Worm (Caenorhabditis elegans) whole organism, L4 larva: Measurements from ENCODE around the gene ZK892.3.

Experiments
- F44E2.7 ChIP-seq: fragments of 200-800 bp; sonication (Bioruptor generic); IDR thresholded peaks from 2 replicates; pipeline ENCODE4 v2.1.2; 2022; ENCODE audit warnings: missing genetic modification characterization, missing compliant biosample characterization
- R02D3.7 ChIP-seq: fragments of 150-350 bp; sonication (generic microtip); optimal IDR thresholded peaks from 3 replicates; lab custom pipeline; 2014; ENCODE audit warnings: missing biosample characterization, missing genetic modification characterization
- Y105C5A.15 ChIP-seq: fragments of 200-800 bp; sonication (Bioruptor generic); IDR thresholded peaks from 2 replicates; pipeline ENCODE4 v1.3.6; 2022; ENCODE audit warnings: missing genetic modification characterization, missing compliant biosample characterization
- Y48G9A.11 ChIP-seq: fragments of 200-800 bp; sonication (Bioruptor generic); IDR thresholded peaks from 2 replicates; pipeline ENCODE4 v1.3.6; 2022; ENCODE audit warnings: missing genetic modification reagents, missing genetic modification characterization, missing compliant biosample characterization
- ZK546.5 ChIP-seq, 2 experiments: sonication (generic microtip); optimal IDR thresholded peaks; 2 replicates each; lab custom pipeline; 2017; ENCODE audit warnings: missing biosample characterization in 2 of 2, missing genetic modification characterization in 2 of 2
- aly-2 ChIP-seq: sonication (generic microtip); optimal IDR thresholded peaks from 2 replicates; lab custom pipeline; 2018; ENCODE audit warnings: missing biosample characterization, missing genetic modification characterization
- ama-1 ChIP-seq: fragments of 150-350 bp; optimal IDR thresholded peaks from 2 replicates; lab custom pipeline; 2014; ENCODE audit warnings: inconsistent platforms, mixed read lengths
- arid-1 ChIP-seq: fragments of 200-800 bp; sonication (Bioruptor generic); conservative IDR thresholded peaks from 2 replicates; pipeline ENCODE4 v1.3.6; 2022; ENCODE audit warnings: missing genetic modification reagents, missing genetic modification characterization, missing compliant biosample characterization
- attf-4 ChIP-seq: sonication (generic microtip); optimal IDR thresholded peaks from 3 replicates; lab custom pipeline; 2017; ENCODE audit warnings: missing biosample characterization, missing genetic modification characterization
- ceh-28 ChIP-seq: fragments of 150-350 bp; optimal IDR thresholded peaks from 2 replicates; lab custom pipeline; 2014; ENCODE audit warnings: missing biosample characterization, missing genetic modification reagents, missing genetic modification characterization
- ceh-32 ChIP-seq: sonication (generic microtip); optimal IDR thresholded peaks from 2 replicates; lab custom pipeline; 2016; ENCODE audit warnings: mild to moderate bottlenecking, missing genetic modification characterization, missing compliant biosample characterization; ENCODE audit not compliant: poor library complexity
- ceh-44 ChIP-seq: fragments of 200-800 bp; sonication (Bioruptor generic); IDR thresholded peaks from 2 replicates; pipeline ENCODE4 v1.3.6; 2022; ENCODE audit warnings: missing genetic modification reagents, missing genetic modification characterization, missing compliant biosample characterization
- ceh-62 ChIP-seq: sonication (generic microtip); optimal IDR thresholded peaks from 2 replicates; lab custom pipeline; 2017; ENCODE audit warnings: missing biosample characterization, missing genetic modification characterization
- ceh-82 ChIP-seq: sonication (generic microtip); optimal IDR thresholded peaks from 2 replicates; lab custom pipeline; 2017; ENCODE audit warnings: missing biosample characterization, missing genetic modification characterization
- ctbp-1 ChIP-seq: fragments of 200-800 bp; sonication (Bioruptor generic); IDR thresholded peaks from 2 replicates; pipeline ENCODE4 v1.3.6; 2022; ENCODE audit warnings: missing genetic modification reagents, missing genetic modification characterization, missing compliant biosample characterization
- daf-16 ChIP-seq, 3 experiments: sonication (generic microtip); optimal IDR thresholded peaks; 2 replicates each; lab custom pipeline; 2016 to 2017; ENCODE audit warnings: missing genetic modification characterization in 3 of 3, missing genetic modification reagents in 3 of 3, mild to moderate bottlenecking in 2 of 3, missing compliant biosample characterization in 2 of 3, missing biosample characterization in 1 of 3, moderate library complexity in 1 of 3
- daf-19 ChIP-seq: fragments of 200-800 bp; sonication (Bioruptor generic); conservative IDR thresholded peaks from 2 replicates; pipeline ENCODE4 v1.3.6; 2022; ENCODE audit warnings: missing genetic modification characterization, missing compliant biosample characterization
- dmd-6 ChIP-seq: fragments of 200-800 bp; sonication (Bioruptor generic); IDR thresholded peaks from 2 replicates; pipeline ENCODE4 v1.3.6; 2022; ENCODE audit warnings: missing genetic modification reagents, missing genetic modification characterization, missing compliant biosample characterization
- egl-27 ChIP-seq: sonication (generic microtip); optimal IDR thresholded peaks from 3 replicates; lab custom pipeline; 2017; ENCODE audit warnings: missing biosample characterization, missing genetic modification reagents, missing genetic modification characterization
- fkh-10 ChIP-seq: fragments of 150-350 bp; optimal IDR thresholded peaks from 2 replicates; lab custom pipeline; 2014; ENCODE audit warnings: missing biosample characterization, missing genetic modification reagents, missing genetic modification characterization
- gei-8 ChIP-seq: fragments of 200-800 bp; sonication (Bioruptor generic); optimal IDR thresholded peaks from 2 replicates; lab custom pipeline; 2018; ENCODE audit warnings: mild to moderate bottlenecking, missing genetic modification characterization, missing compliant biosample characterization
- hif-1 ChIP-seq, 2 experiments: sonication (generic microtip); optimal IDR thresholded peaks; 2 replicates each; lab custom pipeline; 2016 to 2017; ENCODE audit warnings: missing compliant biosample characterization in 2 of 2, missing genetic modification characterization in 2 of 2, missing genetic modification reagents in 2 of 2, missing genotype in 2 of 2, mild to moderate bottlenecking in 1 of 2
- hlh-30 ChIP-seq: sonication (generic microtip); optimal IDR thresholded peaks from 2 replicates; lab custom pipeline; 2017; ENCODE audit warnings: antibody characterized with exemption, mild to moderate bottlenecking, missing genetic modification characterization, missing compliant biosample characterization; ENCODE audit not compliant: insufficient read depth
- hmg-1.1 ChIP-seq: fragments of 200-800 bp; sonication (Bioruptor generic); IDR thresholded peaks from 2 replicates; pipeline ENCODE4 v1.3.6; 2022; ENCODE audit warnings: missing genetic modification reagents, missing genetic modification characterization, missing compliant biosample characterization
- lin-1 ChIP-seq: fragments of 200-800 bp; sonication (Bioruptor generic); IDR thresholded peaks from 2 replicates; pipeline ENCODE4 v1.3.6; 2022; ENCODE audit warnings: missing genetic modification reagents, missing genetic modification characterization, missing compliant biosample characterization
- lin-13 ChIP-seq: fragments of 150-350 bp; optimal IDR thresholded peaks from 2 replicates; lab custom pipeline; 2014; ENCODE audit warnings: missing biosample characterization, missing genetic modification reagents, missing genetic modification characterization
- lin-29 ChIP-seq: fragments of 200-800 bp; sonication (Bioruptor generic); IDR thresholded peaks from 2 replicates; pipeline ENCODE4 v1.3.6; 2022; ENCODE audit warnings: missing genetic modification reagents, missing genetic modification characterization, missing compliant biosample characterization
- lin-38 ChIP-seq: fragments of 200-800 bp; sonication (Bioruptor generic); IDR thresholded peaks from 2 replicates; pipeline ENCODE4 v1.3.6; 2022; ENCODE audit warnings: missing genetic modification reagents, missing genetic modification characterization, missing compliant biosample characterization
- lin-39 ChIP-seq: fragments of 150-350 bp; optimal IDR thresholded peaks from 2 replicates; lab custom pipeline; 2014; ENCODE audit warnings: missing biosample characterization, missing genetic modification reagents, missing genetic modification characterization
- lsy-2 ChIP-seq, 2 experiments: fragments of 150-350 bp in 1 of 2; sonication (generic microtip) in 1 of 2; optimal IDR thresholded peaks; 2 replicates each; lab custom pipeline; 2014 to 2017; ENCODE audit warnings: missing biosample characterization in 2 of 2, missing genetic modification characterization in 2 of 2
- madf-9 ChIP-seq: fragments of 200-800 bp; sonication (Bioruptor generic); conservative IDR thresholded peaks from 2 replicates; pipeline ENCODE4 v1.3.6; 2022; ENCODE audit warnings: missing genetic modification reagents, missing genetic modification characterization, missing compliant biosample characterization
- mes-2 ChIP-seq: sonication (generic microtip); optimal IDR thresholded peaks from 2 replicates; lab custom pipeline; 2016; ENCODE audit warnings: missing genotype, mild to moderate bottlenecking, missing genetic modification characterization, missing compliant biosample characterization; ENCODE audit not compliant: poor library complexity, severe bottlenecking
- nhr-102 ChIP-seq: sonication (generic microtip); optimal IDR thresholded peaks from 2 replicates; lab custom pipeline; 2016; ENCODE audit warnings: mild to moderate bottlenecking, missing genetic modification characterization, moderate library complexity, missing compliant biosample characterization
- nhr-11 ChIP-seq: fragments of 150-350 bp; optimal IDR thresholded peaks from 2 replicates; lab custom pipeline; 2014; ENCODE audit warnings: missing biosample characterization, missing genetic modification characterization
- nhr-25 ChIP-seq: sonication (generic microtip); optimal IDR thresholded peaks from 2 replicates; lab custom pipeline; 2017; ENCODE audit warnings: missing genetic modification characterization, mild to moderate bottlenecking, missing compliant biosample characterization, antibody characterized with exemption, moderate library complexity, borderline replicate concordance; ENCODE audit not compliant: insufficient read depth
- nhr-42 ChIP-seq: fragments of 200-800 bp; sonication (Bioruptor generic); IDR thresholded peaks from 2 replicates; pipeline ENCODE4 v1.3.6; 2022; ENCODE audit warnings: missing genetic modification characterization, missing compliant biosample characterization
- pha-4 ChIP-seq, 2 experiments: fragments of 150-350 bp in 1 of 2; fragments of 200-800 bp in 1 of 2; sonication (Bioruptor generic) in 1 of 2; IDR thresholded peaks in 1 of 2; optimal IDR thresholded peaks in 1 of 2; 2 replicates each; pipeline versions ENCODE4 v1.3.6 to Lab custom; 2014 to 2022; ENCODE audit warnings: missing genetic modification characterization in 2 of 2, missing genetic modification reagents in 2 of 2, missing biosample characterization in 1 of 2, missing compliant biosample characterization in 1 of 2
- pqm-1 ChIP-seq: sonication (generic microtip); optimal IDR thresholded peaks from 2 replicates; lab custom pipeline; 2017; ENCODE audit warnings: missing biosample characterization, missing genetic modification characterization
- rbr-2 ChIP-seq: sonication (generic microtip); optimal IDR thresholded peaks from 2 replicates; lab custom pipeline; 2016; ENCODE audit warnings: missing genotype, missing genetic modification characterization, missing compliant biosample characterization
- saeg-2 ChIP-seq: fragments of 200-800 bp; sonication (Bioruptor generic); IDR thresholded peaks from 2 replicates; pipeline ENCODE4 v1.3.6; 2022; ENCODE audit warnings: missing genetic modification reagents, missing genetic modification characterization, missing compliant biosample characterization
- set-16 ChIP-seq: fragments of 200-800 bp; sonication (Bioruptor generic); IDR thresholded peaks from 2 replicates; pipeline ENCODE4 v1.3.6; 2022; ENCODE audit warnings: missing genetic modification reagents, missing genetic modification characterization, missing compliant biosample characterization
- skn-1 ChIP-seq: fragments of 150-350 bp; optimal IDR thresholded peaks from 2 replicates; lab custom pipeline; 2014; ENCODE audit warnings: missing biosample characterization, missing genetic modification characterization
- snpc-4 ChIP-seq: fragments of 150-350 bp; optimal IDR thresholded peaks from 2 replicates; lab custom pipeline; 2014; ENCODE audit warnings: missing biosample characterization, missing genetic modification characterization
- spr-3 ChIP-seq: fragments of 200-800 bp; sonication (Bioruptor generic); optimal IDR thresholded peaks from 2 replicates; lab custom pipeline; 2018; ENCODE audit warnings: mild to moderate bottlenecking, missing genetic modification characterization, missing compliant biosample characterization
- unc-39 ChIP-seq: sonication (generic microtip); optimal IDR thresholded peaks from 2 replicates; lab custom pipeline; 2017; ENCODE audit warnings: missing biosample characterization, missing genetic modification characterization
- unc-62 ChIP-seq, 3 experiments: fragments of 150-350 bp in 1 of 3; sonication (generic microtip); optimal IDR thresholded peaks in 2 of 3; peaks in 1 of 3; 1 replicate in 1 of 3; 2 replicates in 2 of 3; lab custom pipeline; 2014 to 2017; ENCODE audit warnings: missing biosample characterization in 3 of 3, missing genetic modification characterization in 3 of 3, missing genetic modification reagents in 3 of 3, missing genotype in 1 of 3
- zag-1 ChIP-seq: fragments of 150-350 bp; optimal IDR thresholded peaks from 2 replicates; lab custom pipeline; 2014; ENCODE audit warnings: missing biosample characterization, missing genetic modification characterization
- zfp-3 ChIP-seq: fragments of 200-800 bp; sonication (Bioruptor generic); conservative IDR thresholded peaks from 2 replicates; pipeline ENCODE4 v1.3.6; 2022; ENCODE audit warnings: missing genetic modification reagents, missing genetic modification characterization, missing compliant biosample characterization
- zip-11 ChIP-seq: fragments of 200-800 bp; sonication (Bioruptor generic); IDR thresholded peaks from 2 replicates; pipeline ENCODE4 v1.3.6; 2022; ENCODE audit warnings: missing genetic modification characterization, missing compliant biosample characterization
- zip-2 ChIP-seq: fragments of 150-350 bp; optimal IDR thresholded peaks from 2 replicates; lab custom pipeline; 2014; ENCODE audit warnings: missing biosample characterization, missing genetic modification characterization

Gene ZK892.3

ce11 chrII:10044961-10045360, 43.3 kb downstream of the ZK892.3 start, which contains the start of the genes F52H3.11 and bath-38 (continued):
- TF ChIP-seq R02D3.7 (tag; lab: Kevin White, UChicago), result no peak
- no peak for TF ChIP-seq fkh-10 (GFP tag; lab: Kevin White, UChicago)
- TF ChIP-seq F44E2.7 (GFP tag; lab: Robert Waterston, UW), result no peak
- no peak for TF ChIP-seq nhr-102
- no peak for TF ChIP-seq snpc-4 (tag; lab: Kevin White, UChicago)
- TF ChIP-seq skn-1 (tag; lab: Kevin White, UChicago), result no peak
- no peak for TF ChIP-seq nhr-42 (GFP tag; lab: Robert Waterston, UW)
- TF ChIP-seq attf-4 (tag; lab: Kevin White, UChicago), result no peak
- TF ChIP-seq daf-19 (GFP tag; lab: Robert Waterston, UW), result no peak
- TF ChIP-seq lin-1, result no peak
- peak; percentile 25 for TF ChIP-seq nhr-11 (tag; lab: Kevin White, UChicago)
- no peak for TF ChIP-seq pha-4 (GFP tag; IDR thresholded peaks at IDR 0.05; lab: Robert Waterston, UW)
- peak; percentile 68 for TF ChIP-seq pha-4 (tag; optimal IDR thresholded peaks at IDR 0.05; lab: Kevin White, UChicago)
- peak in 1 of 2 experiments; percentile 69 for TF ChIP-seq lsy-2 (tag; optimal IDR thresholded peaks at IDR 0.05; lab: Kevin White, UChicago)
- no peak for TF ChIP-seq ceh-32
- peak; percentile 14 for TF ChIP-seq rbr-2 (tag; lab: Kevin White, UChicago)
- no peak for TF ChIP-seq lin-13 (GFP tag; lab: Kevin White, UChicago)
- TF ChIP-seq hlh-30 (tag; lab: Kevin White, UChicago), result peak; percentile 72
- TF ChIP-seq pqm-1, result no peak
- no peak for TF ChIP-seq ctbp-1 (GFP tag; lab: Robert Waterston, UW)
- TF ChIP-seq ZK546.5 (tag; optimal IDR thresholded peaks at IDR 0.05; lab: Kevin White, UChicago), result no peak
- TF ChIP-seq unc-62 (GFP tag; optimal IDR thresholded peaks at IDR 0.05 in 1 of 2; lab: Kevin White, UChicago), result no peak
- TF ChIP-seq unc-62 (tag; optimal IDR thresholded peaks at IDR 0.05; lab: Kevin White, UChicago), result no peak
- TF ChIP-seq zag-1 (tag; lab: Kevin White, UChicago), result no peak
- TF ChIP-seq hif-1 (tag; optimal IDR thresholded peaks at IDR 0.05; lab: Kevin White, UChicago), result peak in 1 of 2 experiments; percentile 33
- no peak for TF ChIP-seq Y105C5A.15
- no peak for TF ChIP-seq mes-2 (tag; lab: Kevin White, UChicago)
- TF ChIP-seq gei-8 (GFP tag; lab: Kevin White, UChicago), result no peak
- no peak for TF ChIP-seq ceh-28 (tag; lab: Kevin White, UChicago)
- no peak for TF ChIP-seq ama-1 (lab: Kevin White, UChicago)
- no peak for TF ChIP-seq ceh-82
- TF ChIP-seq dmd-6 (GFP tag; lab: Robert Waterston, UW), result no peak
- TF ChIP-seq hmg-1.1, result 0 out of 2 replicates have a peak, but pooled peaks have one; percentile 20
- TF ChIP-seq nhr-25 (tag; lab: Kevin White, UChicago), result no peak
- TF ChIP-seq ceh-62 (tag; lab: Kevin White, UChicago), result no peak
- TF ChIP-seq saeg-2 (GFP tag; lab: Robert Waterston, UW), result no peak
- no peak for TF ChIP-seq lin-39
- no peak for TF ChIP-seq unc-39
- no peak for TF ChIP-seq spr-3 (GFP tag; lab: Kevin White, UChicago)
- TF ChIP-seq zfp-3 (GFP tag; lab: Robert Waterston, UW), result no peak
- no peak for TF ChIP-seq zip-11 (GFP tag; lab: Robert Waterston, UW)
- no peak for TF ChIP-seq aly-2 (tag; lab: Kevin White, UChicago)
- TF ChIP-seq ceh-44 (GFP tag; lab: Robert Waterston, UW), result no peak
- TF ChIP-seq lin-29, result no peak
- TF ChIP-seq egl-27 (tag; lab: Kevin White, UChicago), result no peak
- no peak for TF ChIP-seq zip-2 (tag; lab: Kevin White, UChicago)
- no peak for TF ChIP-seq daf-16 (GFP tag; optimal IDR thresholded peaks at IDR 0.05; lab: Kevin White, UChicago)
- TF ChIP-seq daf-16 (tag; optimal IDR thresholded peaks at IDR 0.05; lab: Kevin White, UChicago), result no peak
- TF ChIP-seq set-16 (GFP tag; lab: Robert Waterston, UW), result no peak
- no peak for TF ChIP-seq arid-1
- no peak for TF ChIP-seq Y48G9A.11 (GFP tag; lab: Robert Waterston, UW)
- TF ChIP-seq lin-38 (GFP tag; lab: Robert Waterston, UW), result no peak
- TF ChIP-seq madf-9 (GFP tag; lab: Robert Waterston, UW), result no peak
